Fruit fly (Drosophila melanogaster) whole organism, embryonic: ENCODE results near the gene Acp65Aa.
A peak's percentile ranks its signal among the peaks of the same experiment; 100 is the strongest.

ENCODE experiments used
- Bgb ChIP-seq: fragments of 200-800 bp; sonication (Bioruptor generic); IDR thresholded peaks from 2 replicates; pipeline ENCODE4 v1.3.6; 2022; ENCODE audit warnings: missing biosample characterization, missing genetic modification characterization; ENCODE audit not compliant: partially characterized antibody
- Blimp-1 ChIP-seq: fragments of 200-800 bp; sonication (Bioruptor generic); optimal IDR thresholded peaks from 3 replicates; lab custom pipeline; 2018; ENCODE audit warnings: missing biosample characterization, missing genetic modification characterization, mild to moderate bottlenecking, moderate library complexity, missing genetic modification reagents
- CG10209 ChIP-seq: fragments of 200-800 bp; sonication (Bioruptor generic); optimal IDR thresholded peaks from 3 replicates; lab custom pipeline; 2017; ENCODE audit warnings: missing biosample characterization, mild to moderate bottlenecking, missing genetic modification characterization, missing genetic modification reagents
- CG11695 ChIP-seq: fragments of 200-800 bp; sonication (Bioruptor generic); IDR thresholded peaks from 3 replicates; pipeline ENCODE4 v1.3.6; 2022; ENCODE audit warnings: missing biosample characterization, missing genetic modification characterization
- CG14014 ChIP-seq: fragments of 200-800 bp; sonication (Bioruptor generic); IDR thresholded peaks from 2 replicates; pipeline ENCODE4 v1.3.6; 2022; ENCODE audit warnings: missing biosample characterization, missing genetic modification characterization
- CG14965 ChIP-seq: fragments of 200-800 bp; sonication (Bioruptor generic); optimal IDR thresholded peaks from 2 replicates; lab custom pipeline; 2016; ENCODE audit warnings: missing biosample characterization, missing genetic modification characterization, borderline replicate concordance
- CG15269 ChIP-seq: fragments of 200-800 bp; sonication (Bioruptor generic); optimal IDR thresholded peaks from 2 replicates; lab custom pipeline; 2018; ENCODE audit warnings: missing biosample characterization, mild to moderate bottlenecking, missing genetic modification characterization, moderate library complexity
- CG16813 ChIP-seq: fragments of 200-800 bp; sonication (Bioruptor generic); IDR thresholded peaks from 3 replicates; pipeline ENCODE4 v1.3.6; 2022; ENCODE audit warnings: missing biosample characterization, missing genetic modification characterization; ENCODE audit not compliant: partially characterized antibody
- CG2129 ChIP-seq: fragments of 200-800 bp; sonication (Bioruptor generic); IDR thresholded peaks from 2 replicates; pipeline ENCODE4 v1.3.6; 2022; ENCODE audit warnings: missing biosample characterization, missing genetic modification characterization; ENCODE audit not compliant: partially characterized antibody
- CG32532 ChIP-seq: fragments of 200-800 bp; sonication (Bioruptor generic); IDR thresholded peaks from 2 replicates; pipeline ENCODE4 v1.3.6; 2022; ENCODE audit warnings: missing biosample characterization, missing genetic modification characterization
- CG42726 ChIP-seq: fragments of 200-800 bp; sonication (Bioruptor generic); IDR thresholded peaks from 2 replicates; pipeline ENCODE4 v1.3.6; 2022; ENCODE audit warnings: missing biosample characterization, missing genetic modification characterization; ENCODE audit not compliant: partially characterized antibody
- CG9437 ChIP-seq: fragments of 200-800 bp; sonication (Bioruptor generic); optimal IDR thresholded peaks from 2 replicates; lab custom pipeline; 2018; ENCODE audit warnings: missing biosample characterization, mild to moderate bottlenecking, missing genetic modification characterization
- CHES-1-like ChIP-seq: fragments of 200-800 bp; sonication (Bioruptor generic); optimal IDR thresholded peaks from 2 replicates; lab custom pipeline; 2016; ENCODE audit warnings: missing biosample characterization, missing genetic modification characterization
- CoRest ChIP-seq: fragments of 200-800 bp; sonication (Bioruptor generic); optimal IDR thresholded peaks from 3 replicates; lab custom pipeline; 2018; ENCODE audit warnings: missing biosample characterization, mild to moderate bottlenecking, missing genetic modification characterization, moderate library complexity
- Doc3 ChIP-seq: fragments of 200-800 bp; sonication (Bioruptor generic); IDR thresholded peaks from 3 replicates; pipeline ENCODE4 v1.3.6; 2022; ENCODE audit warnings: missing biosample characterization, missing genetic modification characterization; ENCODE audit not compliant: partially characterized antibody
- E2f2 ChIP-seq: fragments of 200-800 bp; sonication (Bioruptor generic); IDR thresholded peaks from 2 replicates; pipeline ENCODE4 v1.3.6; 2022; ENCODE audit warnings: missing biosample characterization, missing genetic modification characterization
- H15 ChIP-seq: fragments of 200-800 bp; sonication (Bioruptor generic); IDR thresholded peaks from 3 replicates; pipeline ENCODE4 v1.3.6; 2022; ENCODE audit warnings: missing biosample characterization, missing genetic modification characterization
- HLHmδ ChIP-seq: fragments of 200-800 bp; sonication (Bioruptor generic); optimal IDR thresholded peaks from 2 replicates; lab custom pipeline; 2018; ENCODE audit warnings: missing biosample characterization, mild to moderate bottlenecking, missing genetic modification characterization, moderate library complexity
- Hand ChIP-seq: fragments of 200-800 bp; sonication (Bioruptor generic); optimal IDR thresholded peaks from 2 replicates; lab custom pipeline; 2017; ENCODE audit warnings: mild to moderate bottlenecking, missing biosample characterization, missing genetic modification reagents, missing genetic modification characterization
- Hr39 ChIP-seq: fragments of >200 bp; optimal IDR thresholded peaks from 2 replicates; lab custom pipeline; 2017
- Mes4 ChIP-seq: fragments of 200-800 bp; sonication (Bioruptor generic); optimal IDR thresholded peaks from 2 replicates; lab custom pipeline; 2016; ENCODE audit warnings: missing biosample characterization, missing genetic modification characterization
- NC2β ChIP-seq: fragments of 200-800 bp; sonication (Bioruptor generic); optimal IDR thresholded peaks from 2 replicates; lab custom pipeline; 2016; ENCODE audit warnings: missing biosample characterization, missing genetic modification characterization
- NK7.1 ChIP-seq: fragments of 200-800 bp; sonication (Bioruptor generic); optimal IDR thresholded peaks from 3 replicates; lab custom pipeline; 2016; ENCODE audit warnings: missing biosample characterization, missing genetic modification characterization
- Opbp ChIP-seq: fragments of 200-800 bp; sonication (Bioruptor generic); IDR thresholded peaks from 3 replicates; pipeline ENCODE4 v1.3.6; 2022; ENCODE audit warnings: missing biosample characterization, missing genetic modification characterization; ENCODE audit not compliant: partially characterized antibody
- Six4 ChIP-seq: fragments of 200-800 bp; sonication (Bioruptor generic); optimal IDR thresholded peaks from 2 replicates; lab custom pipeline; 2016; ENCODE audit warnings: missing biosample characterization, missing genetic modification characterization
- Sox102F ChIP-seq: fragments of 200-800 bp; sonication (Bioruptor generic); optimal IDR thresholded peaks from 2 replicates; lab custom pipeline; 2018; ENCODE audit warnings: missing biosample characterization, mild to moderate bottlenecking, missing genetic modification characterization, moderate library complexity
- Tbp ChIP-seq: fragments of >200 bp; optimal IDR thresholded peaks from 2 replicates; lab custom pipeline; 2018; ENCODE audit warnings: missing biosample characterization, missing genetic modification characterization
- YL-1 ChIP-seq: fragments of 200-800 bp; sonication (Bioruptor generic); optimal IDR thresholded peaks from 3 replicates; lab custom pipeline; 2017; ENCODE audit warnings: missing biosample characterization, mild to moderate bottlenecking, missing genetic modification characterization
- ase ChIP-seq: fragments of 200-800 bp; sonication (Bioruptor generic); IDR thresholded peaks from 3 replicates; pipeline ENCODE4 v1.3.6; 2022; ENCODE audit warnings: missing biosample characterization, missing genetic modification characterization
- crp ChIP-seq, 2 experiments: fragments of 200-800 bp; sonication (Bioruptor generic); optimal IDR thresholded peaks; 2 replicates in 1 of 2; 3 replicates in 1 of 2; lab custom pipeline; 2017; ENCODE audit warnings: missing biosample characterization in 2 of 2, missing genetic modification characterization in 2 of 2, mild to moderate bottlenecking in 1 of 2, moderate library complexity in 1 of 2
- dysf ChIP-seq: fragments of 200-800 bp; sonication (Bioruptor generic); IDR thresholded peaks from 3 replicates; pipeline ENCODE4 v1.3.6; 2022; ENCODE audit warnings: missing biosample characterization, missing genetic modification characterization
- fd64A ChIP-seq: fragments of 200-800 bp; sonication (Bioruptor generic); optimal IDR thresholded peaks from 3 replicates; lab custom pipeline; 2018; ENCODE audit warnings: missing biosample characterization, mild to moderate bottlenecking, missing genetic modification characterization
- lmd ChIP-seq: fragments of 200-800 bp; sonication (Bioruptor generic); IDR thresholded peaks from 2 replicates; pipeline ENCODE4 v1.3.6; 2022; ENCODE audit warnings: missing biosample characterization, missing genetic modification characterization
- otp ChIP-seq: fragments of 200-800 bp; sonication (Bioruptor generic); IDR thresholded peaks from 3 replicates; pipeline ENCODE4, ENCODE4 v1.3.6; 2022; ENCODE audit warnings: missing biosample characterization, missing genetic modification characterization
- prd ChIP-seq, 3 experiments: fragments of >200 bp in 2 of 3; fragments of 200-800 bp in 1 of 3; sonication (Bioruptor generic) in 1 of 3; optimal IDR thresholded peaks in 2 of 3; IDR thresholded peaks in 1 of 3; 2 replicates in 2 of 3; 3 replicates in 1 of 3; pipeline versions ENCODE4 v1.3.6 to Lab custom; 2017 to 2022; ENCODE audit warnings: missing biosample characterization in 1 of 3, missing genetic modification characterization in 1 of 3
- psq ChIP-seq: fragments of 200-800 bp; sonication (Bioruptor generic); optimal IDR thresholded peaks from 2 replicates; lab custom pipeline; 2017; ENCODE audit warnings: missing biosample characterization, missing genetic modification characterization
- pum ChIP-seq: fragments of 200-800 bp; sonication (Bioruptor generic); optimal IDR thresholded peaks from 2 replicates; lab custom pipeline; 2016; ENCODE audit warnings: missing biosample characterization, missing genetic modification characterization
- repo ChIP-seq: fragments of 200-800 bp; sonication (Bioruptor generic); optimal IDR thresholded peaks from 2 replicates; lab custom pipeline; 2016; ENCODE audit warnings: missing biosample characterization, missing genetic modification characterization
- run ChIP-seq: fragments of 200-800 bp; sonication (Bioruptor generic); optimal IDR thresholded peaks from 3 replicates; lab custom pipeline; 2018; ENCODE audit warnings: missing biosample characterization, mild to moderate bottlenecking, missing genetic modification characterization
- sc ChIP-seq, 3 experiments: fragments of >200 bp in 2 of 3; fragments of 200-800 bp in 1 of 3; sonication (Bioruptor generic) in 1 of 3; optimal IDR thresholded peaks; 2 replicates in 2 of 3; 3 replicates in 1 of 3; lab custom pipeline; 2017; ENCODE audit warnings: mild to moderate bottlenecking in 1 of 3, missing biosample characterization in 1 of 3, missing genetic modification characterization in 1 of 3, missing genetic modification reagents in 1 of 3
- sr ChIP-seq: fragments of 200-800 bp; sonication (Bioruptor generic); IDR thresholded peaks from 3 replicates; pipeline ENCODE4 v1.3.6; 2022; ENCODE audit warnings: missing biosample characterization, missing genetic modification characterization
- sug ChIP-seq: fragments of 200-800 bp; optimal IDR thresholded peaks from 2 replicates; lab custom pipeline; 2019; ENCODE audit warnings: missing biosample characterization, mild to moderate bottlenecking, missing genetic modification characterization, moderate library complexity
- tin ChIP-seq: fragments of 200-800 bp; sonication (Bioruptor generic); optimal IDR thresholded peaks from 3 replicates; lab custom pipeline; 2016; ENCODE audit warnings: missing biosample characterization, missing genetic modification characterization
- tna ChIP-seq: fragments of 200-800 bp; sonication (Bioruptor generic); IDR thresholded peaks from 2 replicates; pipeline ENCODE4 v1.3.6; 2022; ENCODE audit warnings: missing biosample characterization, missing genetic modification characterization; ENCODE audit not compliant: partially characterized antibody
- twi ChIP-seq: fragments of 200-800 bp; optimal IDR thresholded peaks from 2 replicates; lab custom pipeline; 2019; ENCODE audit warnings: missing biosample characterization, mild to moderate bottlenecking, missing genetic modification characterization, moderate library complexity
- z ChIP-seq: fragments of 200-800 bp; sonication (Bioruptor generic); IDR thresholded peaks from 3 replicates; pipeline ENCODE4 v1.3.6; 2022; ENCODE audit warnings: missing biosample characterization, missing genetic modification characterization

Acp65Aa gene

DNA sequence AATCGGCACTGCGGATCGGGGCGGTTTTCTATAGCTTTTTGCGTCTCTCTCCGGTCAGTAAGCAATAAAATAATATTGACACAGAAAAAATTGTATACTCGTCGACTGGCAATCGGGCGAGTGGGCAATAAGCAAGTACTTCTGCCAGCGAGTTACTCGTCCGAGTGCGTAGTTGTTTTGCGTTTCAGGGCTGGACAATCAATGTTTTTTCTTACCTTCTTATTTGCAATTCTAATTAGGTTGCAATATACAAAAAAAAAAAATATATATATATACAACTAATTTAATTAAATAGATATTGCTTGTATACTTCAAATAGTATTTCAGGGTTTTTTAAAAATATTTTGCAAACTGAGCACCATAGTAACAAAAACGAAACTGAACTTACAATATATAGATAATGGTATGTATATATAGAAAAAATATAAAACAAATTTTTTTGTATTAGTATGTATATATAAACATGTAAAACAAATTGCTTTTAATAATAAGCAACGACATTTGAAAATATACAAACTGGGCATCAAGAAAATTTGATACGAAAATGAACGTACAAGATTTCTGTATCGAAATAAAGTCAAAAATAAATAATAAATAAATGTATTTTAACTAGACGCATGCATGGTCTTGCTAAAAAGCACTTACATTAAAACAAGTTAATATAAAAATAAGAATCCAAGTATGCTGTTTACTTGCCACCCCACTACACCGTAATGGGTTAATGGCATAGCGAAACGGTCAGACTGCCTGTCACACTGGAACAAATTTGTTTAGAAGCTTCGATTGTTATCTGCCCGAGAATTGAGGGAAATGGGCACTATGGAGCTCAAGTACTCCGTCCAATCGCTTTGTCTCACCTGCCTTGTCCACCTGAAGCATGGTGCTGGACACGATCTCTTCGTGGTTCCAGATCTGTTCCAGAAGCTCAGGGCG is 36.7 kb upstream of the Acp65Aa start, which contains the start of the genes D19A and CG7386 (continued):
- TF ChIP-seq lmd (GFP tag; lab: Robert Waterston, UW) (peak; percentile 65), tin (peak; percentile 43), Blimp-1 (peak; percentile 48), Mes4 (GFP tag; lab: Kevin White, UChicago) (no peak), run (tag; lab: Kevin White, UChicago) (no peak), CG16813 (GFP tag; lab: Robert Waterston, UW) (no peak), CG42726 (GFP tag; lab: Robert Waterston, UW) (no peak), CG10209 (GFP tag; lab: Kevin White, UChicago) (no peak), repo (GFP tag; lab: Kevin White, UChicago) (peak; percentile 6), NC2β (GFP tag; lab: Kevin White, UChicago) (peak; percentile 31), CG9437 (GFP tag; lab: Kevin White, UChicago) (peak; percentile 21), fd64A (GFP tag; lab: Kevin White, UChicago) (no peak), psq (no peak), crp (GFP tag; optimal IDR thresholded peaks at IDR 0.05; lab: Kevin White, UChicago) (no peak), CG14965 (GFP tag; lab: Kevin White, UChicago) (no peak), E2f2 (GFP tag; lab: Robert Waterston, UW) (no peak; the same call in 1 of the 2 replicates), CHES-1-like (GFP tag; lab: Kevin White, UChicago) (peak; percentile 22), H15 (GFP tag; lab: Robert Waterston, UW) (peak; percentile 77), prd (optimal IDR thresholded peaks at IDR 0.05; lab: Kevin White, UChicago) (no peak), prd (GFP tag; IDR thresholded peaks at IDR 0.05; lab: Robert Waterston, UW) (peak; percentile 66), CG11695 (GFP tag; lab: Robert Waterston, UW) (peak; percentile 52; the same call in 1 of the 3 replicates), dysf (peak; percentile 66), YL-1 (GFP tag; lab: Kevin White, UChicago) (peak; percentile 52), ase (GFP tag; lab: Robert Waterston, UW) (peak; percentile 67; the same call in 2 of the 3 replicates), sc (optimal IDR thresholded peaks at IDR 0.05; lab: Kevin White, UChicago) (no peak), sc (GFP tag; optimal IDR thresholded peaks at IDR 0.05; lab: Kevin White, UChicago) (no peak), z (GFP tag; lab: Robert Waterston, UW) (no peak), Tbp (GFP tag; lab: Kevin White, UChicago) (no peak), CG32532 (GFP tag; lab: Robert Waterston, UW) (peak; percentile 80), otp (no peak), Bgb (GFP tag; lab: Robert Waterston, UW) (peak; percentile 35; the same call in 1 of the 2 replicates), HLHmδ (no peak), Opbp (GFP tag; lab: Robert Waterston, UW) (no peak), CoRest (peak; percentile 70), CG15269 (peak; percentile 65), twi (tag; lab: Kevin White, UChicago) (no peak), pum (peak; percentile 28), sr (GFP tag; lab: Robert Waterston, UW) (0 out of 3 replicates have a peak, but pooled peaks have one; percentile 8), Six4 (GFP tag; lab: Kevin White, UChicago) (no peak), Doc3 (0 out of 3 replicates have a peak, but pooled peaks have one; percentile 25), CG14014 (GFP tag; lab: Robert Waterston, UW) (peak; percentile 63; the same call in 1 of the 2 replicates), NK7.1 (GFP tag; lab: Kevin White, UChicago) (no peak), Sox102F (peak; percentile 58), sug (peak; percentile 25), CG2129 (GFP tag; lab: Robert Waterston, UW) (no peak), Hr39 (no peak), Hand (GFP tag; lab: Kevin White, UChicago) (no peak), tna (GFP tag; lab: Robert Waterston, UW) (no peak)
